Worm (Caenorhabditis elegans) whole organism, young adult: ENCODE measurements around the gene K03B4.6.

Experiments
- dpl-1 ChIP-seq: fragments of 150-350 bp; optimal IDR thresholded peaks from 2 replicates; lab custom pipeline; 2014; ENCODE audit warnings: missing biosample characterization, missing genetic modification reagents, missing genetic modification characterization
- hmg-1.2 ChIP-seq: fragments of 200-800 bp; sonication (Bioruptor generic); IDR thresholded peaks from 2 replicates; pipeline ENCODE4 v1.3.6; 2022; ENCODE audit warnings: missing genetic modification reagents, missing genetic modification characterization, missing compliant biosample characterization
- lin-35 ChIP-seq, 3 experiments: fragments of 150-350 bp in 2 of 3; sonication (generic microtip) in 1 of 3; optimal IDR thresholded peaks; 2 replicates each; lab custom pipeline; 2014 to 2018; ENCODE audit warnings: missing biosample characterization in 3 of 3, missing genetic modification characterization in 3 of 3, missing genetic modification reagents in 3 of 3
- mel-28 ChIP-seq: sonication (generic microtip); optimal IDR thresholded peaks from 2 replicates; lab custom pipeline; 2016; ENCODE audit warnings: borderline replicate concordance, mild to moderate bottlenecking, missing genetic modification characterization, missing compliant biosample characterization

- TF ChIP-seq hmg-1.2 (GFP tag; lab: Robert Waterston, UW) (no peak), dpl-1 (GFP tag; lab: Kevin White, UChicago) (no peak), mel-28 (tag; lab: Kevin White, UChicago) (no peak), lin-35 (GFP tag; optimal IDR thresholded peaks at IDR 0.05; lab: Kevin White, UChicago) (peak in 1 of 3 experiments; percentile 15)
Measured at ce11 chrV:4687944-4688505, 12.0 kb upstream of the K03B4.6 start, which contains the start of gene K03B4.2.
